Worm (Caenorhabditis elegans) whole organism, L1 larva: ENCODE results near the gene Y48D7A.1.

Experiments
- C16A3.4 ChIP-seq: fragments of 150-350 bp; optimal IDR thresholded peaks from 2 replicates; lab custom pipeline; 2014; ENCODE audit warnings: missing biosample characterization, missing genetic modification characterization
- C34B4.2 ChIP-seq: sonication (generic microtip); optimal IDR thresholded peaks from 2 replicates; lab custom pipeline; 2017; ENCODE audit warnings: mild to moderate bottlenecking, missing genetic modification characterization, missing compliant biosample characterization
- aly-2 ChIP-seq: fragments of 150-350 bp; optimal IDR thresholded peaks from 2 replicates; lab custom pipeline; 2014; ENCODE audit warnings: missing biosample characterization, missing genetic modification characterization
- ama-1 ChIP-seq: fragments of 150-350 bp; optimal IDR thresholded peaks from 2 replicates; lab custom pipeline; 2014
- ceh-63 ChIP-seq: fragments of 200-800 bp; sonication (Bioruptor generic); optimal IDR thresholded peaks from 2 replicates; lab custom pipeline; 2018; ENCODE audit warnings: mild to moderate bottlenecking, missing genetic modification characterization, missing compliant biosample characterization
- ceh-8 ChIP-seq: fragments of 200-800 bp; sonication (Bioruptor generic); optimal IDR thresholded peaks from 2 replicates; lab custom pipeline; 2018; ENCODE audit warnings: mild to moderate bottlenecking, missing genetic modification characterization, moderate library complexity, missing compliant biosample characterization
- ceh-90 ChIP-seq: sonication (generic microtip); optimal IDR thresholded peaks from 2 replicates; lab custom pipeline; 2016; ENCODE audit warnings: missing genetic modification characterization, missing compliant biosample characterization
- ces-1 ChIP-seq: fragments of 150-350 bp; optimal IDR thresholded peaks from 2 replicates; lab custom pipeline; 2014; ENCODE audit warnings: missing biosample characterization, missing genetic modification reagents, missing genetic modification characterization
- dsc-1 ChIP-seq: sonication (generic microtip); optimal IDR thresholded peaks from 2 replicates; lab custom pipeline; 2016; ENCODE audit warnings: mild to moderate bottlenecking, missing genetic modification characterization, missing compliant biosample characterization
- efl-1 ChIP-seq, 4 experiments: fragments of 150-350 bp; optimal IDR thresholded peaks in 3 of 4; peaks in 1 of 4; 1 replicate in 1 of 4; 2 replicates in 3 of 4; lab custom pipeline; 2014; ENCODE audit warnings: missing biosample characterization in 2 of 4, missing genetic modification characterization in 2 of 4, missing genetic modification reagents in 2 of 4
- egl-27 ChIP-seq, 2 experiments: fragments of 150-350 bp in 1 of 2; sonication (generic microtip); optimal IDR thresholded peaks; 3 replicates each; lab custom pipeline; 2017 to 2018; ENCODE audit warnings: missing biosample characterization in 2 of 2, missing genetic modification characterization in 2 of 2, missing genetic modification reagents in 2 of 2
- ets-5 ChIP-seq: fragments of 200-800 bp; sonication (Bioruptor generic); IDR thresholded peaks from 2 replicates; pipeline ENCODE4 v1.3.6; 2022; ENCODE audit warnings: missing genetic modification characterization, missing compliant biosample characterization
- fkh-10 ChIP-seq: sonication (generic microtip); optimal IDR thresholded peaks from 2 replicates; lab custom pipeline; 2017; ENCODE audit warnings: missing biosample characterization, missing genetic modification reagents, missing genetic modification characterization
- grh-1 ChIP-seq: fragments of 200-800 bp; sonication (Bioruptor generic); IDR thresholded peaks from 2 replicates; pipeline ENCODE4 v1.3.6; 2022; ENCODE audit warnings: missing genetic modification reagents, missing genetic modification characterization, missing compliant biosample characterization
- hlh-17 ChIP-seq: fragments of 200-800 bp; sonication (Bioruptor generic); optimal IDR thresholded peaks from 2 replicates; lab custom pipeline; 2018; ENCODE audit warnings: missing genetic modification characterization, mild to moderate bottlenecking, missing compliant biosample characterization, moderate library complexity, borderline replicate concordance
- hlh-4 ChIP-seq: sonication (generic microtip); optimal IDR thresholded peaks from 2 replicates; lab custom pipeline; 2016; ENCODE audit warnings: mild to moderate bottlenecking, missing genetic modification characterization, missing compliant biosample characterization
- hpl-2 ChIP-seq: fragments of 150-350 bp; optimal IDR thresholded peaks from 2 replicates; lab custom pipeline; 2014; ENCODE audit warnings: missing biosample characterization, missing genetic modification reagents, missing genetic modification characterization
- irx-1 ChIP-seq: sonication (generic microtip); optimal IDR thresholded peaks from 2 replicates; lab custom pipeline; 2016; ENCODE audit warnings: missing genetic modification characterization, missing compliant biosample characterization
- lin-14 ChIP-seq: fragments of 200-800 bp; sonication (Bioruptor generic); optimal IDR thresholded peaks from 2 replicates; lab custom pipeline; 2018; ENCODE audit warnings: mild to moderate bottlenecking, missing genetic modification characterization, moderate library complexity, missing compliant biosample characterization
- lin-15B ChIP-seq: fragments of 150-350 bp; sonication (generic microtip); optimal IDR thresholded peaks from 3 replicates; lab custom pipeline; 2014; ENCODE audit warnings: missing biosample characterization, missing genetic modification characterization
- mab-9 ChIP-seq: fragments of 200-800 bp; sonication (Bioruptor generic); IDR thresholded peaks from 2 replicates; pipeline ENCODE4 v1.3.6; 2022; ENCODE audit warnings: missing genetic modification reagents, missing genetic modification characterization, missing compliant biosample characterization
- mdl-1 ChIP-seq, 2 experiments: fragments of 150-350 bp; optimal IDR thresholded peaks; 2 replicates each; lab custom pipeline; 2014 to 2017; ENCODE audit warnings: missing biosample characterization in 2 of 2, missing genetic modification characterization in 2 of 2, inconsistent platforms in 1 of 2
- nhr-19 ChIP-seq: fragments of 200-800 bp; sonication (Bioruptor generic); conservative IDR thresholded peaks from 2 replicates; pipeline ENCODE4 v1.3.6; 2022; ENCODE audit warnings: missing genetic modification characterization, missing compliant biosample characterization
- nhr-20 ChIP-seq: sonication (generic microtip); optimal IDR thresholded peaks from 2 replicates; lab custom pipeline; 2016; ENCODE audit warnings: mild to moderate bottlenecking, missing genetic modification characterization, missing compliant biosample characterization
- nhr-237 ChIP-seq: fragments of 150-350 bp; optimal IDR thresholded peaks from 2 replicates; lab custom pipeline; 2014; ENCODE audit warnings: missing biosample characterization, missing genetic modification characterization
- nhr-28 ChIP-seq: fragments of 150-350 bp; optimal IDR thresholded peaks from 2 replicates; lab custom pipeline; 2014; ENCODE audit warnings: missing biosample characterization, missing genetic modification characterization
- nhr-76 ChIP-seq: sonication (generic microtip); optimal IDR thresholded peaks from 2 replicates; lab custom pipeline; 2017; ENCODE audit warnings: missing biosample characterization, missing genetic modification characterization
- nhr-85 ChIP-seq: sonication (generic microtip); peaks from one replicate; lab custom pipeline; 2016; ENCODE audit warnings: missing genetic modification characterization, inconsistent platforms, missing compliant biosample characterization
- nhr-90 ChIP-seq: sonication (generic microtip); optimal IDR thresholded peaks from 2 replicates; lab custom pipeline; 2016; ENCODE audit warnings: mild to moderate bottlenecking, missing genetic modification characterization, missing compliant biosample characterization; ENCODE audit not compliant: poor library complexity
- pag-3 ChIP-seq: sonication (generic microtip); optimal IDR thresholded peaks from 2 replicates; lab custom pipeline; 2017; ENCODE audit warnings: missing genetic modification characterization, mild to moderate bottlenecking, missing compliant biosample characterization, antibody characterized with exemption, borderline replicate concordance; ENCODE audit not compliant: insufficient read depth
- pqm-1 ChIP-seq: sonication (generic microtip); optimal IDR thresholded peaks from 3 replicates; lab custom pipeline; 2017; ENCODE audit warnings: missing biosample characterization, missing genetic modification characterization
- rnt-1 ChIP-seq: sonication (generic microtip); optimal IDR thresholded peaks from 2 replicates; lab custom pipeline; 2016; ENCODE audit warnings: mild to moderate bottlenecking, missing genetic modification characterization, moderate library complexity, missing compliant biosample characterization
- tlp-1 ChIP-seq: fragments of 150-350 bp; optimal IDR thresholded peaks from 2 replicates; lab custom pipeline; 2014; ENCODE audit warnings: missing biosample characterization, missing genetic modification characterization
- unc-30 ChIP-seq: sonication (generic microtip); optimal IDR thresholded peaks from 2 replicates; lab custom pipeline; 2017; ENCODE audit warnings: missing biosample characterization, missing genetic modification characterization
- unc-98 ChIP-seq: fragments of 200-800 bp; sonication (Bioruptor generic); IDR thresholded peaks from 2 replicates; pipeline ENCODE4 v1.3.6; 2022; ENCODE audit warnings: missing genetic modification characterization, missing compliant biosample characterization
- vab-15 ChIP-seq: sonication (generic microtip); optimal IDR thresholded peaks from 2 replicates; lab custom pipeline; 2017; ENCODE audit warnings: missing genotype, mild to moderate bottlenecking, missing genetic modification characterization, missing compliant biosample characterization
- xbp-1 ChIP-seq: sonication (generic microtip); optimal IDR thresholded peaks from 2 replicates; lab custom pipeline; 2016; ENCODE audit warnings: missing genetic modification characterization, missing compliant biosample characterization
- zag-1 ChIP-seq: fragments of 150-350 bp; optimal IDR thresholded peaks from 2 replicates; lab custom pipeline; 2014; ENCODE audit warnings: missing biosample characterization, missing genetic modification characterization
- zip-4 ChIP-seq: fragments of 200-800 bp; sonication (Bioruptor generic); optimal IDR thresholded peaks from 2 replicates; lab custom pipeline; 2018; ENCODE audit warnings: mild to moderate bottlenecking, missing genetic modification characterization, moderate library complexity, missing compliant biosample characterization
- ztf-11 ChIP-seq, 2 experiments: sonication (generic microtip); optimal IDR thresholded peaks; 2 replicates each; lab custom pipeline; 2016 to 2017; ENCODE audit warnings: missing genetic modification characterization in 2 of 2, missing biosample characterization in 1 of 2, missing compliant biosample characterization in 1 of 2
- ztf-4 ChIP-seq: fragments of 150-350 bp; optimal IDR thresholded peaks from 2 replicates; lab custom pipeline; 2014; ENCODE audit warnings: missing biosample characterization, missing genetic modification characterization

Y48D7A.1 gene

ce11 chrX:3040021-3040420 lies 30.7 kb downstream of the Y48D7A.1 start:
- TF ChIP-seq ztf-4 (tag; lab: Kevin White, UChicago) (no peak), hlh-17 (GFP tag; lab: Kevin White, UChicago) (no peak), pag-3 (tag; lab: Kevin White, UChicago) (no peak), nhr-76 (tag; lab: Kevin White, UChicago) (no peak), vab-15 (tag; lab: Kevin White, UChicago) (no peak), hlh-4 (tag; lab: Kevin White, UChicago) (no peak), ces-1 (GFP tag; lab: Kevin White, UChicago) (peak; percentile 15), lin-14 (peak; percentile 20)

- TF ChIP-seq mdl-1 (tag; optimal IDR thresholded peaks at IDR 0.05; lab: Kevin White, UChicago) (no peak), dsc-1 (tag; lab: Kevin White, UChicago) (no peak), lin-14 (peak; percentile 62), grh-1 (GFP tag; lab: Robert Waterston, UW) (no peak), nhr-20 (tag; lab: Kevin White, UChicago) (no peak), C34B4.2 (tag; lab: Kevin White, UChicago) (no peak), C16A3.4 (tag; lab: Kevin White, UChicago) (no peak), xbp-1 (tag; lab: Kevin White, UChicago) (no peak), lin-15B (tag; lab: Kevin White, UChicago) (no peak), efl-1 (optimal IDR thresholded peaks at IDR 0.05; lab: Kevin White, UChicago) (no peak), efl-1 (GFP tag; optimal IDR thresholded peaks at IDR 0.05 in 1 of 2; lab: Kevin White, UChicago) (peak in 1 of 2 experiments; percentile 72), rnt-1 (tag; lab: Kevin White, UChicago) (peak; percentile 6), nhr-19 (no peak), ceh-8 (GFP tag; lab: Kevin White, UChicago) (no peak)
- TF ChIP-seq, all 84 proteins: peak for 3
Measured at ce11 chrX:3040609-3041008, 31.3 kb downstream of the Y48D7A.1 start.

ce11 chrX:3045466-3045865 lies 36.2 kb downstream of the Y48D7A.1 start, which contains the start of gene cnnm-3:
cnnm-3 (minus strand) TSS chrX:3045847.
- TF ChIP-seq mdl-1 (tag; optimal IDR thresholded peaks at IDR 0.05; lab: Kevin White, UChicago) = no peak
- no peak for TF ChIP-seq nhr-28
- no peak for TF ChIP-seq irx-1 (tag; lab: Kevin White, UChicago)
- TF ChIP-seq zag-1 (tag; lab: Kevin White, UChicago) = no peak
- no peak for TF ChIP-seq fkh-10 (GFP tag; lab: Kevin White, UChicago)
- no peak for TF ChIP-seq ceh-63 (GFP tag; lab: Kevin White, UChicago)
- TF ChIP-seq, all 84 proteins: peak for 0

- TF ChIP-seq nhr-85 = peak; percentile 31
- TF ChIP-seq nhr-76 (tag; lab: Kevin White, UChicago) = no peak
Measured at ce11 chrX:3047224-3047623, 37.9 kb downstream of the Y48D7A.1 start.

ce11 chrX:3048696-3049095 lies 39.4 kb downstream of the Y48D7A.1 start:
- TF ChIP-seq zip-4 (GFP tag; lab: Kevin White, UChicago) (no peak), pqm-1 (tag; lab: Kevin White, UChicago) (no peak), rnt-1 (tag; lab: Kevin White, UChicago) (peak; percentile 68), nhr-237 (tag; lab: Kevin White, UChicago) (no peak), efl-1 (optimal IDR thresholded peaks at IDR 0.05; lab: Kevin White, UChicago) (no peak), efl-1 (GFP tag; optimal IDR thresholded peaks at IDR 0.05 in 1 of 2; lab: Kevin White, UChicago) (peak in 1 of 2 experiments; percentile 60), grh-1 (GFP tag; lab: Robert Waterston, UW) (no peak), lin-14 (peak; percentile 20)

ce11 chrX:3049233-3049632 lies 39.9 kb downstream of the Y48D7A.1 start:
- TF ChIP-seq lin-15B (tag; lab: Kevin White, UChicago) (no peak), nhr-90 (no peak), ama-1 (no peak), zip-4 (GFP tag; lab: Kevin White, UChicago) (no peak), zag-1 (tag; lab: Kevin White, UChicago) (no peak), unc-30 (no peak), ztf-11 (tag; optimal IDR thresholded peaks at IDR 0.05; lab: Kevin White, UChicago) (no peak), pag-3 (tag; lab: Kevin White, UChicago) (no peak), pqm-1 (tag; lab: Kevin White, UChicago) (no peak), aly-2 (tag; lab: Kevin White, UChicago) (no peak), egl-27 (tag; optimal IDR thresholded peaks at IDR 0.05; lab: Kevin White, UChicago) (no peak), tlp-1 (tag; lab: Kevin White, UChicago) (no peak), mdl-1 (tag; optimal IDR thresholded peaks at IDR 0.05; lab: Kevin White, UChicago) (peak in 1 of 2 experiments; percentile 35), ceh-90 (no peak), ets-5 (no peak), unc-98 (GFP tag; lab: Robert Waterston, UW) (no peak), hpl-2 (GFP tag; lab: Kevin White, UChicago) (no peak), mab-9 (GFP tag; lab: Robert Waterston, UW) (no peak)
